Fruit fly (Drosophila melanogaster) whole organism, embryonic: ENCODE results near the gene Nost.

ENCODE experiments used
- CG10209 ChIP-seq: fragments of 200-800 bp; sonication (Bioruptor generic); optimal IDR thresholded peaks from 3 replicates; lab custom pipeline; 2017; ENCODE audit warnings: missing biosample characterization, mild to moderate bottlenecking, missing genetic modification characterization, missing genetic modification reagents
- CG11504 ChIP-seq: fragments of 200-800 bp; sonication (Bioruptor generic); optimal IDR thresholded peaks from 3 replicates; lab custom pipeline; 2019; ENCODE audit warnings: missing biosample characterization, mild to moderate bottlenecking, missing genetic modification characterization, moderate library complexity
- CG12219 ChIP-seq: fragments of 200-800 bp; sonication (Bioruptor generic); optimal IDR thresholded peaks from 3 replicates; lab custom pipeline; 2018; ENCODE audit warnings: missing biosample characterization, mild to moderate bottlenecking, missing genetic modification characterization
- CG12744 ChIP-seq: fragments of 200-800 bp; sonication (Bioruptor generic); optimal IDR thresholded peaks from 2 replicates; lab custom pipeline; 2016; ENCODE audit warnings: missing biosample characterization, missing genetic modification characterization
- CG1602 ChIP-seq: fragments of 200-800 bp; sonication (Bioruptor generic); optimal IDR thresholded peaks from 3 replicates; lab custom pipeline; 2016; ENCODE audit warnings: missing biosample characterization, missing genetic modification characterization
- CG17829 ChIP-seq: fragments of 200-800 bp; optimal IDR thresholded peaks from 2 replicates; lab custom pipeline; 2019; ENCODE audit warnings: missing biosample characterization, mild to moderate bottlenecking, missing genetic modification characterization, moderate library complexity
- CG2678 ChIP-seq: fragments of 200-800 bp; sonication (Bioruptor generic); optimal IDR thresholded peaks from 3 replicates; lab custom pipeline; 2019; ENCODE audit warnings: missing biosample characterization, mild to moderate bottlenecking, missing genetic modification characterization, moderate library complexity
- CG32532 ChIP-seq: fragments of 200-800 bp; sonication (Bioruptor generic); IDR thresholded peaks from 2 replicates; pipeline ENCODE4 v1.3.6; 2022; ENCODE audit warnings: missing biosample characterization, missing genetic modification characterization
- CG3407 ChIP-seq: fragments of 200-800 bp; sonication (Bioruptor generic); optimal IDR thresholded peaks from 2 replicates; lab custom pipeline; 2018; ENCODE audit warnings: missing biosample characterization, mild to moderate bottlenecking, missing genetic modification characterization
- CG3726 ChIP-seq: fragments of 200-800 bp; sonication (Bioruptor generic); IDR thresholded peaks from 3 replicates; pipeline ENCODE4, ENCODE4 v1.3.6; 2022; ENCODE audit warnings: missing biosample characterization, missing genetic modification characterization
- CG4424 ChIP-seq: fragments of 200-800 bp; sonication (Bioruptor generic); optimal IDR thresholded peaks from 3 replicates; lab custom pipeline; 2016; ENCODE audit warnings: missing biosample characterization, missing genetic modification characterization
- CG4820 ChIP-seq: fragments of 200-800 bp; sonication (Bioruptor generic); optimal IDR thresholded peaks from 3 replicates; lab custom pipeline; 2016; ENCODE audit warnings: missing biosample characterization, missing genetic modification characterization
- CG6813 ChIP-seq: fragments of 200-800 bp; sonication (Bioruptor generic); optimal IDR thresholded peaks from 2 replicates; lab custom pipeline; 2017; ENCODE audit warnings: missing biosample characterization, missing genetic modification characterization, mild to moderate bottlenecking, moderate library complexity, missing genetic modification reagents
- CG8281 ChIP-seq: fragments of 200-800 bp; sonication (Bioruptor generic); optimal IDR thresholded peaks from 2 replicates; lab custom pipeline; 2018; ENCODE audit warnings: missing biosample characterization, mild to moderate bottlenecking, missing genetic modification characterization, moderate library complexity
- CG9437 ChIP-seq: fragments of 200-800 bp; sonication (Bioruptor generic); optimal IDR thresholded peaks from 2 replicates; lab custom pipeline; 2018; ENCODE audit warnings: missing biosample characterization, mild to moderate bottlenecking, missing genetic modification characterization
- CG9797 ChIP-seq: fragments of 200-800 bp; sonication (Bioruptor generic); optimal IDR thresholded peaks from 3 replicates; lab custom pipeline; 2018; ENCODE audit warnings: missing biosample characterization, mild to moderate bottlenecking, missing genetic modification characterization
- CkIIα-i1 ChIP-seq: fragments of 200-800 bp; sonication (Bioruptor generic); IDR thresholded peaks from 2 replicates; pipeline ENCODE4 v1.3.6; 2022; ENCODE audit warnings: missing biosample characterization, missing genetic modification characterization
- D19A ChIP-seq: fragments of 200-800 bp; optimal IDR thresholded peaks from 3 replicates; lab custom pipeline; 2019; ENCODE audit warnings: missing biosample characterization, mild to moderate bottlenecking, missing genetic modification characterization, moderate library complexity
- Doc2 ChIP-seq: fragments of 200-800 bp; sonication (Bioruptor generic); IDR thresholded peaks from 2 replicates; pipeline ENCODE4 v1.3.6; 2022; ENCODE audit warnings: missing biosample characterization, missing genetic modification characterization
- H2.0 ChIP-seq: fragments of 200-800 bp; sonication (Bioruptor generic); IDR thresholded peaks from 2 replicates; pipeline ENCODE4 v1.3.6; 2022; ENCODE audit warnings: missing biosample characterization, missing genetic modification characterization
- HLH54F ChIP-seq: fragments of 200-800 bp; sonication (Bioruptor generic); optimal IDR thresholded peaks from 3 replicates; lab custom pipeline; 2016; ENCODE audit warnings: missing biosample characterization, missing genetic modification characterization
- Hsf ChIP-seq: fragments of 200-800 bp; sonication (Bioruptor generic); optimal IDR thresholded peaks from 3 replicates; lab custom pipeline; 2016; ENCODE audit warnings: missing biosample characterization, missing genetic modification characterization
- Lhr ChIP-seq: fragments of 200-800 bp; sonication (Bioruptor generic); optimal IDR thresholded peaks from 3 replicates; lab custom pipeline; 2017; ENCODE audit warnings: mild to moderate bottlenecking, missing biosample characterization, missing genetic modification reagents, missing genetic modification characterization
- Lpt ChIP-seq: fragments of >200 bp; optimal IDR thresholded peaks from 2 replicates; lab custom pipeline; 2018; ENCODE audit warnings: missing biosample characterization, missing genetic modification characterization
- Mad ChIP-seq: fragments of 200-800 bp; sonication (Bioruptor generic); optimal IDR thresholded peaks from 2 replicates; lab custom pipeline; 2016; ENCODE audit warnings: missing biosample characterization, missing genetic modification characterization
- NC2β ChIP-seq: fragments of 200-800 bp; sonication (Bioruptor generic); optimal IDR thresholded peaks from 2 replicates; lab custom pipeline; 2016; ENCODE audit warnings: missing biosample characterization, missing genetic modification characterization
- NFAT ChIP-seq: fragments of 200-800 bp; sonication (Bioruptor generic); IDR thresholded peaks from 2 replicates; pipeline ENCODE4 v1.3.6; 2022; ENCODE audit warnings: missing biosample characterization, missing genetic modification characterization
- Optix ChIP-seq: fragments of 200-800 bp; sonication (Bioruptor generic); IDR thresholded peaks from 3 replicates; pipeline ENCODE4 v1.3.6; 2022; ENCODE audit warnings: missing biosample characterization, missing genetic modification characterization
- Pdp1 ChIP-seq, 2 experiments: fragments of 200-800 bp; sonication (Bioruptor generic); optimal IDR thresholded peaks; 3 replicates each; lab custom pipeline; 2016; ENCODE audit warnings: missing biosample characterization in 2 of 2, missing genetic modification characterization in 2 of 2, mild to moderate bottlenecking in 1 of 2, moderate library complexity in 1 of 2
- Poxn ChIP-seq: fragments of 200-800 bp; sonication (Bioruptor generic); IDR thresholded peaks from 2 replicates; pipeline ENCODE4 v1.3.6; 2022; ENCODE audit warnings: missing biosample characterization, missing genetic modification characterization
- Rx ChIP-seq: fragments of 200-800 bp; sonication (Bioruptor generic); IDR thresholded peaks from 2 replicates; pipeline ENCODE4 v1.3.6; 2022; ENCODE audit warnings: missing biosample characterization, missing genetic modification characterization
- Sin3A ChIP-seq: fragments of >200 bp; optimal IDR thresholded peaks from 2 replicates; lab custom pipeline; 2018
- Six4 ChIP-seq: fragments of 200-800 bp; sonication (Bioruptor generic); optimal IDR thresholded peaks from 2 replicates; lab custom pipeline; 2016; ENCODE audit warnings: missing biosample characterization, missing genetic modification characterization
- Trl ChIP-seq, 3 experiments: fragments of >200 bp in 2 of 3; fragments of 200-800 bp in 1 of 3; sonication (Bioruptor generic) in 1 of 3; optimal IDR thresholded peaks; 2 replicates in 1 of 3; 3 replicates in 2 of 3; lab custom pipeline; 2016 to 2017; ENCODE audit warnings: missing biosample characterization in 1 of 3, missing genetic modification characterization in 1 of 3
- Vsx1 ChIP-seq: fragments of 200-800 bp; sonication (Bioruptor generic); optimal IDR thresholded peaks from 2 replicates; lab custom pipeline; 2017; ENCODE audit warnings: missing biosample characterization, mild to moderate bottlenecking, missing genetic modification characterization, missing genetic modification reagents
- bsh ChIP-seq, 2 experiments: fragments of 200-800 bp; sonication (Bioruptor generic); optimal IDR thresholded peaks; 2 replicates each; lab custom pipeline; 2017 to 2018; ENCODE audit warnings: mild to moderate bottlenecking in 2 of 2, missing biosample characterization in 2 of 2, missing genetic modification characterization in 2 of 2, moderate library complexity in 1 of 2
- corto ChIP-seq: fragments of 200-800 bp; sonication (Bioruptor generic); optimal IDR thresholded peaks from 2 replicates; lab custom pipeline; 2016; ENCODE audit warnings: missing biosample characterization, mild to moderate bottlenecking, missing genetic modification characterization, moderate library complexity
- crp ChIP-seq, 2 experiments: fragments of 200-800 bp; sonication (Bioruptor generic); optimal IDR thresholded peaks; 2 replicates in 1 of 2; 3 replicates in 1 of 2; lab custom pipeline; 2017; ENCODE audit warnings: missing biosample characterization in 2 of 2, missing genetic modification characterization in 2 of 2, mild to moderate bottlenecking in 1 of 2, moderate library complexity in 1 of 2
- cwo ChIP-seq: fragments of 200-800 bp; sonication (Bioruptor generic); optimal IDR thresholded peaks from 3 replicates; lab custom pipeline; 2017; ENCODE audit warnings: missing biosample characterization, missing genetic modification characterization, mild to moderate bottlenecking, moderate library complexity, missing genetic modification reagents
- disco-r ChIP-seq: fragments of 200-800 bp; sonication (Bioruptor generic); optimal IDR thresholded peaks from 2 replicates; lab custom pipeline; 2016; ENCODE audit warnings: missing biosample characterization, missing genetic modification characterization
- en ChIP-seq: fragments of 200-800 bp; sonication (Bioruptor generic); optimal IDR thresholded peaks from 2 replicates; lab custom pipeline; 2016; ENCODE audit warnings: missing biosample characterization, missing genetic modification characterization
- exex ChIP-seq: fragments of 200-800 bp; sonication (Bioruptor generic); optimal IDR thresholded peaks from 4 replicates; lab custom pipeline; 2018; ENCODE audit warnings: missing biosample characterization, mild to moderate bottlenecking, missing genetic modification characterization, moderate library complexity
- fd3F ChIP-seq: fragments of 200-800 bp; sonication (Bioruptor generic); optimal IDR thresholded peaks from 2 replicates; lab custom pipeline; 2018; ENCODE audit warnings: missing biosample characterization, mild to moderate bottlenecking, missing genetic modification characterization, moderate library complexity
- gsb-n ChIP-seq: fragments of 200-800 bp; sonication (Bioruptor generic); optimal IDR thresholded peaks from 3 replicates; lab custom pipeline; 2018; ENCODE audit warnings: missing biosample characterization, mild to moderate bottlenecking, missing genetic modification characterization
- lbe ChIP-seq: fragments of 200-800 bp; sonication (Bioruptor generic); optimal IDR thresholded peaks from 2 replicates; lab custom pipeline; 2016; ENCODE audit warnings: missing biosample characterization, mild to moderate bottlenecking, missing genetic modification characterization
- lilli ChIP-seq: fragments of 200-800 bp; sonication (Bioruptor generic); optimal IDR thresholded peaks from 3 replicates; lab custom pipeline; 2016; ENCODE audit warnings: missing biosample characterization, missing genetic modification characterization
- lola ChIP-seq, 3 experiments: fragments of >200 bp in 2 of 3; fragments of 200-800 bp in 1 of 3; sonication (Bioruptor generic) in 1 of 3; optimal IDR thresholded peaks; 2 replicates each; lab custom pipeline; 2017 to 2019; ENCODE audit warnings: missing biosample characterization in 3 of 3, missing genetic modification characterization in 3 of 3, mild to moderate bottlenecking in 1 of 3, moderate library complexity in 1 of 3
- repo ChIP-seq: fragments of 200-800 bp; sonication (Bioruptor generic); optimal IDR thresholded peaks from 2 replicates; lab custom pipeline; 2016; ENCODE audit warnings: missing biosample characterization, missing genetic modification characterization
- unpg ChIP-seq: fragments of 200-800 bp; sonication (Bioruptor generic); optimal IDR thresholded peaks from 3 replicates; lab custom pipeline; 2018; ENCODE audit warnings: missing biosample characterization, mild to moderate bottlenecking, missing genetic modification characterization, moderate library complexity
- z ChIP-seq: fragments of 200-800 bp; sonication (Bioruptor generic); IDR thresholded peaks from 3 replicates; pipeline ENCODE4 v1.3.6; 2022; ENCODE audit warnings: missing biosample characterization, missing genetic modification characterization

Nost gene

dm6 chrX:9060078-9060477 lies 30.1 kb downstream of the Nost start (continued):
- TF ChIP-seq corto (GFP tag; lab: Kevin White, UChicago) (peak; percentile 50), CG12219 (peak; percentile 82), unpg (GFP tag; lab: Kevin White, UChicago) (peak; percentile 89), cwo (GFP tag; lab: Kevin White, UChicago) (peak; percentile 55), Sin3A (no peak), CG17829 (tag; lab: Kevin White, UChicago) (peak; percentile 55), D19A (tag; lab: Kevin White, UChicago) (peak; percentile 72), Lpt (GFP tag; lab: Kevin White, UChicago) (no peak), z (GFP tag; lab: Robert Waterston, UW) (no peak), CG9797 (GFP tag; lab: Kevin White, UChicago) (no peak), CG8281 (peak; percentile 33), NFAT (GFP tag; lab: Robert Waterston, UW) (0 out of 2 replicates have a peak, but pooled peaks have one; percentile 49), repo (GFP tag; lab: Kevin White, UChicago) (peak; percentile 24), CG9437 (peak; percentile 71), Optix (GFP tag; lab: Robert Waterston, UW) (0 out of 3 replicates have a peak, but pooled peaks have one; percentile 36), Mad (peak; percentile 6), Rx (GFP tag; lab: Robert Waterston, UW) (no peak), lilli (GFP tag; lab: Kevin White, UChicago) (peak; percentile 53), H2.0 (peak; percentile 84), CG32532 (GFP tag; lab: Robert Waterston, UW) (peak; percentile 49; the same call in 1 of the 2 replicates), HLH54F (peak; percentile 29), CG3407 (GFP tag; lab: Kevin White, UChicago) (peak; percentile 57), CG3726 (GFP tag; lab: Robert Waterston, UW) (peak; percentile 59; the same call in 1 of the 3 replicates), CG2678 (tag; lab: Kevin White, UChicago) (peak; percentile 87), crp (GFP tag; optimal IDR thresholded peaks at IDR 0.05; lab: Kevin White, UChicago) (peak in 1 of 2 experiments; percentile 21), lbe (GFP tag; lab: Kevin White, UChicago) (peak; percentile 14), bsh (GFP tag; optimal IDR thresholded peaks at IDR 0.05; lab: Kevin White, UChicago) (peak; percentile 77 to 86), en (no peak), Doc2 (GFP tag; lab: Robert Waterston, UW) (peak; percentile 14; the same call in 1 of the 2 replicates), Pdp1 (GFP tag; optimal IDR thresholded peaks at IDR 0.05; lab: Kevin White, UChicago) (peak; percentile 41 to 42), Vsx1 (peak; percentile 62), Trl (optimal IDR thresholded peaks at IDR 0.05; lab: Kevin White, UChicago) (no peak), Trl (GFP tag; optimal IDR thresholded peaks at IDR 0.05; lab: Kevin White, UChicago) (peak; percentile 36), NC2β (GFP tag; lab: Kevin White, UChicago) (peak; percentile 12), lola (GFP tag; optimal IDR thresholded peaks at IDR 0.05; lab: Kevin White, UChicago) (peak in 1 of 3 experiments; percentile 47), disco-r (no peak), CkIIα-i1 (0 out of 2 replicates have a peak, but pooled peaks have one; percentile 20), CG4820 (GFP tag; lab: Kevin White, UChicago) (peak; percentile 53), Six4 (GFP tag; lab: Kevin White, UChicago) (peak; percentile 58), Hsf (GFP tag; lab: Kevin White, UChicago) (peak; percentile 55), CG12744 (GFP tag; lab: Kevin White, UChicago) (no peak), CG6813 (GFP tag; lab: Kevin White, UChicago) (peak; percentile 61), fd3F (GFP tag; lab: Kevin White, UChicago) (peak; percentile 75), CG1602 (GFP tag; lab: Kevin White, UChicago) (peak; percentile 38), Lhr (GFP tag; lab: Kevin White, UChicago) (peak; percentile 22), exex (tag; lab: Kevin White, UChicago) (no peak), CG10209 (GFP tag; lab: Kevin White, UChicago) (peak; percentile 68), CG4424 (peak; percentile 64), CG11504 (tag; lab: Kevin White, UChicago) (peak; percentile 87), Poxn (GFP tag; lab: Robert Waterston, UW) (no peak), gsb-n (tag; lab: Kevin White, UChicago) (peak; percentile 55)
